Worm (Caenorhabditis elegans) whole organism, L4 larva: ENCODE measurements around the gene H34I24.2.
A peak's percentile ranks its signal among the peaks of the same experiment; 100 is the strongest.

ENCODE experiments used
- D1046.2 ChIP-seq: fragments of 200-800 bp; sonication (Bioruptor generic); IDR thresholded peaks from 2 replicates; pipeline ENCODE4 v1.3.6; 2022; ENCODE audit warnings: missing genetic modification characterization, missing compliant biosample characterization
- F26F4.8 ChIP-seq: fragments of 200-800 bp; sonication (Bioruptor generic); conservative IDR thresholded peaks from 2 replicates; pipeline ENCODE4 v1.3.6; 2022; ENCODE audit warnings: missing genetic modification characterization, missing compliant biosample characterization
- F37D6.2 ChIP-seq: sonication (generic microtip); optimal IDR thresholded peaks from 2 replicates; lab custom pipeline; 2016; ENCODE audit warnings: mild to moderate bottlenecking, missing genetic modification characterization, missing compliant biosample characterization
- F44E2.7 ChIP-seq: fragments of 200-800 bp; sonication (Bioruptor generic); IDR thresholded peaks from 2 replicates; pipeline ENCODE4 v2.1.2; 2022; ENCODE audit warnings: missing genetic modification characterization, missing compliant biosample characterization
- T20F7.1 ChIP-seq: fragments of 200-800 bp; sonication (Bioruptor generic); optimal IDR thresholded peaks from 2 replicates; lab custom pipeline; 2018; ENCODE audit warnings: mild to moderate bottlenecking, missing genetic modification characterization, missing compliant biosample characterization
- T26A8.4 ChIP-seq: fragments of 200-800 bp; sonication (Bioruptor generic); IDR thresholded peaks from 2 replicates; pipeline ENCODE4 v1.3.6; 2022; ENCODE audit warnings: missing genetic modification characterization, missing compliant biosample characterization
- Y105C5A.15 ChIP-seq: fragments of 200-800 bp; sonication (Bioruptor generic); IDR thresholded peaks from 2 replicates; pipeline ENCODE4 v1.3.6; 2022; ENCODE audit warnings: missing genetic modification characterization, missing compliant biosample characterization
- Y48G9A.11 ChIP-seq: fragments of 200-800 bp; sonication (Bioruptor generic); IDR thresholded peaks from 2 replicates; pipeline ENCODE4 v1.3.6; 2022; ENCODE audit warnings: missing genetic modification reagents, missing genetic modification characterization, missing compliant biosample characterization
- Y5F2A.4 ChIP-seq: fragments of 200-800 bp; sonication (Bioruptor generic); optimal IDR thresholded peaks from 2 replicates; lab custom pipeline; 2018; ENCODE audit warnings: mild to moderate bottlenecking, missing genetic modification characterization, missing compliant biosample characterization
- ZK546.5 ChIP-seq, 2 experiments: sonication (generic microtip); optimal IDR thresholded peaks; 2 replicates each; lab custom pipeline; 2017; ENCODE audit warnings: missing biosample characterization in 2 of 2, missing genetic modification characterization in 2 of 2
- aly-2 ChIP-seq: sonication (generic microtip); optimal IDR thresholded peaks from 2 replicates; lab custom pipeline; 2018; ENCODE audit warnings: missing biosample characterization, missing genetic modification characterization
- arid-1 ChIP-seq: fragments of 200-800 bp; sonication (Bioruptor generic); conservative IDR thresholded peaks from 2 replicates; pipeline ENCODE4 v1.3.6; 2022; ENCODE audit warnings: missing genetic modification reagents, missing genetic modification characterization, missing compliant biosample characterization
- attf-4 ChIP-seq: sonication (generic microtip); optimal IDR thresholded peaks from 3 replicates; lab custom pipeline; 2017; ENCODE audit warnings: missing biosample characterization, missing genetic modification characterization
- ceh-44 ChIP-seq: fragments of 200-800 bp; sonication (Bioruptor generic); IDR thresholded peaks from 2 replicates; pipeline ENCODE4 v1.3.6; 2022; ENCODE audit warnings: missing genetic modification reagents, missing genetic modification characterization, missing compliant biosample characterization
- ceh-62 ChIP-seq: sonication (generic microtip); optimal IDR thresholded peaks from 2 replicates; lab custom pipeline; 2017; ENCODE audit warnings: missing biosample characterization, missing genetic modification characterization
- ces-1 ChIP-seq: fragments of 150-350 bp; sonication (generic microtip); optimal IDR thresholded peaks from 4 replicates; lab custom pipeline; 2014; ENCODE audit warnings: missing biosample characterization, missing genetic modification reagents, missing genetic modification characterization
- daf-12 ChIP-seq: fragments of 150-350 bp; optimal IDR thresholded peaks from 2 replicates; lab custom pipeline; 2014; ENCODE audit warnings: missing biosample characterization, missing genetic modification reagents, missing genetic modification characterization
- daf-16 ChIP-seq, 3 experiments: sonication (generic microtip); optimal IDR thresholded peaks; 2 replicates each; lab custom pipeline; 2016 to 2017; ENCODE audit warnings: missing genetic modification characterization in 3 of 3, missing genetic modification reagents in 3 of 3, mild to moderate bottlenecking in 2 of 3, missing compliant biosample characterization in 2 of 3, missing biosample characterization in 1 of 3, moderate library complexity in 1 of 3
- dmd-6 ChIP-seq: fragments of 200-800 bp; sonication (Bioruptor generic); IDR thresholded peaks from 2 replicates; pipeline ENCODE4 v1.3.6; 2022; ENCODE audit warnings: missing genetic modification reagents, missing genetic modification characterization, missing compliant biosample characterization
- dpl-1 ChIP-seq: fragments of 150-350 bp; optimal IDR thresholded peaks from 2 replicates; lab custom pipeline; 2014; ENCODE audit warnings: missing biosample characterization, missing genetic modification reagents, missing genetic modification characterization
- gei-8 ChIP-seq: fragments of 200-800 bp; sonication (Bioruptor generic); optimal IDR thresholded peaks from 2 replicates; lab custom pipeline; 2018; ENCODE audit warnings: mild to moderate bottlenecking, missing genetic modification characterization, missing compliant biosample characterization
- hlh-11 ChIP-seq: fragments of 200-800 bp; sonication (Bioruptor generic); optimal IDR thresholded peaks from 2 replicates; lab custom pipeline; 2018; ENCODE audit warnings: mild to moderate bottlenecking, missing genetic modification characterization, missing compliant biosample characterization
- hlh-30 ChIP-seq: sonication (generic microtip); optimal IDR thresholded peaks from 2 replicates; lab custom pipeline; 2017; ENCODE audit warnings: antibody characterized with exemption, mild to moderate bottlenecking, missing genetic modification characterization, missing compliant biosample characterization; ENCODE audit not compliant: insufficient read depth
- hmg-1.1 ChIP-seq: fragments of 200-800 bp; sonication (Bioruptor generic); IDR thresholded peaks from 2 replicates; pipeline ENCODE4 v1.3.6; 2022; ENCODE audit warnings: missing genetic modification reagents, missing genetic modification characterization, missing compliant biosample characterization
- jun-1 ChIP-seq: fragments of 150-350 bp; optimal IDR thresholded peaks from 2 replicates; lab custom pipeline; 2014; ENCODE audit warnings: missing biosample characterization, missing genetic modification reagents, missing genetic modification characterization
- lin-1 ChIP-seq: fragments of 200-800 bp; sonication (Bioruptor generic); IDR thresholded peaks from 2 replicates; pipeline ENCODE4 v1.3.6; 2022; ENCODE audit warnings: missing genetic modification reagents, missing genetic modification characterization, missing compliant biosample characterization
- lin-13 ChIP-seq: fragments of 150-350 bp; optimal IDR thresholded peaks from 2 replicates; lab custom pipeline; 2014; ENCODE audit warnings: missing biosample characterization, missing genetic modification reagents, missing genetic modification characterization
- lin-15B ChIP-seq: fragments of 150-350 bp; sonication (generic microtip); optimal IDR thresholded peaks from 3 replicates; lab custom pipeline; 2014; ENCODE audit warnings: missing biosample characterization, missing genetic modification characterization
- lin-39 ChIP-seq: fragments of 150-350 bp; optimal IDR thresholded peaks from 2 replicates; lab custom pipeline; 2014; ENCODE audit warnings: missing biosample characterization, missing genetic modification reagents, missing genetic modification characterization
- lsy-2 ChIP-seq, 2 experiments: fragments of 150-350 bp in 1 of 2; sonication (generic microtip) in 1 of 2; optimal IDR thresholded peaks; 2 replicates each; lab custom pipeline; 2014 to 2017; ENCODE audit warnings: missing biosample characterization in 2 of 2, missing genetic modification characterization in 2 of 2
- madf-5 ChIP-seq, 2 experiments: fragments of 200-800 bp; sonication (Bioruptor generic); IDR thresholded peaks; 2 replicates each; pipeline ENCODE4 v1.3.6; 2022; ENCODE audit warnings: missing compliant biosample characterization in 2 of 2, missing genetic modification characterization in 2 of 2
- mdl-1 ChIP-seq, 2 experiments: fragments of 150-350 bp in 1 of 2; sonication (generic microtip) in 1 of 2; optimal IDR thresholded peaks; 2 replicates each; lab custom pipeline; 2014 to 2017; ENCODE audit warnings: missing biosample characterization in 2 of 2, missing genetic modification characterization in 2 of 2
- mdt-29 ChIP-seq: fragments of 200-800 bp; sonication (Bioruptor generic); IDR thresholded peaks from 2 replicates; pipeline ENCODE4 v1.3.6; 2022; ENCODE audit warnings: missing genetic modification reagents, missing genetic modification characterization, missing compliant biosample characterization
- mep-1 ChIP-seq: fragments of 150-350 bp; sonication (generic microtip); optimal IDR thresholded peaks from 3 replicates; lab custom pipeline; 2014; ENCODE audit warnings: missing biosample characterization, missing genetic modification characterization
- mes-2 ChIP-seq: sonication (generic microtip); optimal IDR thresholded peaks from 2 replicates; lab custom pipeline; 2016; ENCODE audit warnings: missing genotype, mild to moderate bottlenecking, missing genetic modification characterization, missing compliant biosample characterization; ENCODE audit not compliant: poor library complexity, severe bottlenecking
- mxl-2 ChIP-seq: fragments of 200-800 bp; sonication (Bioruptor generic); conservative IDR thresholded peaks from 2 replicates; pipeline ENCODE4 v1.3.6; 2022; ENCODE audit warnings: missing genetic modification reagents, missing genetic modification characterization, missing compliant biosample characterization
- mxl-3 ChIP-seq: fragments of 200-800 bp; sonication (Bioruptor generic); optimal IDR thresholded peaks from 2 replicates; lab custom pipeline; 2018; ENCODE audit warnings: mild to moderate bottlenecking, missing genetic modification characterization, missing compliant biosample characterization
- nhr-11 ChIP-seq: fragments of 150-350 bp; optimal IDR thresholded peaks from 2 replicates; lab custom pipeline; 2014; ENCODE audit warnings: missing biosample characterization, missing genetic modification characterization
- nhr-25 ChIP-seq: sonication (generic microtip); optimal IDR thresholded peaks from 2 replicates; lab custom pipeline; 2017; ENCODE audit warnings: missing genetic modification characterization, mild to moderate bottlenecking, missing compliant biosample characterization, antibody characterized with exemption, moderate library complexity, borderline replicate concordance; ENCODE audit not compliant: insufficient read depth
- nhr-41 ChIP-seq: fragments of 200-800 bp; sonication (Bioruptor generic); IDR thresholded peaks from 2 replicates; pipeline ENCODE4 v1.3.6; 2022; ENCODE audit warnings: missing genetic modification reagents, missing genetic modification characterization, missing compliant biosample characterization
- nhr-77 ChIP-seq: fragments of 150-350 bp; optimal IDR thresholded peaks from 2 replicates; lab custom pipeline; 2014; ENCODE audit warnings: missing biosample characterization, missing genetic modification characterization
- skn-1 ChIP-seq: fragments of 150-350 bp; optimal IDR thresholded peaks from 2 replicates; lab custom pipeline; 2014; ENCODE audit warnings: missing biosample characterization, missing genetic modification characterization
- snpc-1.2 ChIP-seq: fragments of 200-800 bp; sonication (Bioruptor generic); IDR thresholded peaks from 2 replicates; pipeline ENCODE4 v1.3.6; 2022; ENCODE audit warnings: missing genetic modification reagents, missing genetic modification characterization, missing compliant biosample characterization
- snpc-4 ChIP-seq: fragments of 150-350 bp; optimal IDR thresholded peaks from 2 replicates; lab custom pipeline; 2014; ENCODE audit warnings: missing biosample characterization, missing genetic modification characterization
- spr-3 ChIP-seq: fragments of 200-800 bp; sonication (Bioruptor generic); optimal IDR thresholded peaks from 2 replicates; lab custom pipeline; 2018; ENCODE audit warnings: mild to moderate bottlenecking, missing genetic modification characterization, missing compliant biosample characterization
- tra-1 ChIP-seq: fragments of 200-800 bp; sonication (Bioruptor generic); IDR thresholded peaks from 2 replicates; pipeline ENCODE4 v1.3.6; 2022; ENCODE audit warnings: missing genetic modification reagents, missing genetic modification characterization, missing compliant biosample characterization
- unc-130 ChIP-seq: sonication (generic microtip); optimal IDR thresholded peaks from 2 replicates; lab custom pipeline; 2016; ENCODE audit warnings: missing genetic modification reagents, missing genetic modification characterization, missing compliant biosample characterization
- unc-39 ChIP-seq: sonication (generic microtip); optimal IDR thresholded peaks from 2 replicates; lab custom pipeline; 2017; ENCODE audit warnings: missing biosample characterization, missing genetic modification characterization

H34I24.2 gene

ce11 chrIII:2874144-2874868, 32.5 kb downstream of the H34I24.2 start, which contains the start of gene klf-1 (continued):
- no peak for TF ChIP-seq nhr-41 (GFP tag; lab: Robert Waterston, UW)
- no peak for TF ChIP-seq snpc-1.2
- no peak for TF ChIP-seq unc-39 (tag; lab: Kevin White, UChicago)
- TF ChIP-seq Y105C5A.15 (GFP tag; lab: Robert Waterston, UW) = no peak
- TF ChIP-seq unc-130 (GFP tag; lab: Kevin White, UChicago) = no peak
- no peak for TF ChIP-seq nhr-11 (tag; lab: Kevin White, UChicago)
- no peak for TF ChIP-seq mxl-2
- no peak for TF ChIP-seq ces-1 (GFP tag; lab: Kevin White, UChicago)
- no peak for TF ChIP-seq mes-2 (tag; lab: Kevin White, UChicago)
- no peak for TF ChIP-seq Y5F2A.4 (GFP tag; lab: Kevin White, UChicago)
- TF ChIP-seq skn-1 (tag; lab: Kevin White, UChicago) = no peak
- TF ChIP-seq tra-1 (GFP tag; lab: Robert Waterston, UW) = peak; percentile 83
- TF ChIP-seq dpl-1 (GFP tag; lab: Kevin White, UChicago) = peak; percentile 24
- TF ChIP-seq arid-1 (GFP tag; lab: Robert Waterston, UW) = no peak
- TF ChIP-seq dmd-6 (GFP tag; lab: Robert Waterston, UW) = peak; percentile 86
- TF ChIP-seq F26F4.8 = no peak
- no peak for TF ChIP-seq ceh-62 (tag; lab: Kevin White, UChicago)
- no peak for TF ChIP-seq Y48G9A.11

- TF ChIP-seq daf-12 (no peak), lin-13 (GFP tag; lab: Kevin White, UChicago) (peak; percentile 67), attf-4 (tag; lab: Kevin White, UChicago) (no peak), dmd-6 (GFP tag; lab: Robert Waterston, UW) (peak; percentile 91), madf-5 (GFP tag; IDR thresholded peaks at IDR 0.05; lab: Robert Waterston, UW) (no peak), nhr-11 (tag; lab: Kevin White, UChicago) (peak; percentile 41), snpc-4 (no peak), lin-1 (peak; percentile 62), lin-39 (tag; lab: Kevin White, UChicago) (no peak), spr-3 (no peak), hmg-1.1 (peak; percentile 44), lsy-2 (tag; optimal IDR thresholded peaks at IDR 0.05; lab: Kevin White, UChicago) (peak; percentile 15 to 73), D1046.2 (GFP tag; lab: Robert Waterston, UW) (no peak), F44E2.7 (GFP tag; lab: Robert Waterston, UW) (no peak), aly-2 (tag; lab: Kevin White, UChicago) (no peak), T20F7.1 (GFP tag; lab: Kevin White, UChicago) (peak; percentile 69), jun-1 (tag; lab: Kevin White, UChicago) (peak; percentile 24), mdl-1 (tag; optimal IDR thresholded peaks at IDR 0.05; lab: Kevin White, UChicago) (peak; percentile 2 to 89), hlh-30 (tag; lab: Kevin White, UChicago) (peak; percentile 83), ZK546.5 (tag; optimal IDR thresholded peaks at IDR 0.05; lab: Kevin White, UChicago) (no peak), nhr-25 (tag; lab: Kevin White, UChicago) (peak; percentile 77), mdt-29 (no peak), daf-16 (GFP tag; optimal IDR thresholded peaks at IDR 0.05; lab: Kevin White, UChicago) (peak in 1 of 2 experiments; percentile 35), daf-16 (tag; optimal IDR thresholded peaks at IDR 0.05; lab: Kevin White, UChicago) (peak; percentile 80), ceh-44 (no peak), hlh-11 (tag; lab: Kevin White, UChicago) (peak; percentile 97), F37D6.2 (tag; lab: Kevin White, UChicago) (no peak), T26A8.4 (GFP tag; lab: Robert Waterston, UW) (peak; percentile 46; the same call in 1 of the 2 replicates), gei-8 (GFP tag; lab: Kevin White, UChicago) (peak; percentile 9), Y5F2A.4 (GFP tag; lab: Kevin White, UChicago) (no peak), nhr-41 (GFP tag; lab: Robert Waterston, UW) (peak; percentile 93), nhr-77 (peak; percentile 74), lin-15B (tag; lab: Kevin White, UChicago) (no peak), mep-1 (tag; lab: Kevin White, UChicago) (peak; percentile 73), mxl-3 (GFP tag; lab: Kevin White, UChicago) (peak; percentile 88)
Observed at ce11 chrIII:2875946-2876345, 34.1 kb downstream of the H34I24.2 start.
